Fruit fly (Drosophila melanogaster) Kc167 (cell line): Measurements from ENCODE around the gene Ldaf1.

Source experiments
- Myc ChIP-seq: fragments of >200 bp; optimal IDR thresholded peaks from 2 replicates; lab custom pipeline; 2017; ENCODE audit warnings: missing external identifiers
- Sin3A ChIP-seq: fragments of >200 bp; optimal IDR thresholded peaks from 2 replicates; lab custom pipeline; 2018; ENCODE audit warnings: missing external identifiers
- h ChIP-seq: fragments of >200 bp; optimal IDR thresholded peaks from 3 replicates; lab custom pipeline; 2018; ENCODE audit warnings: missing external identifiers
- insv ChIP-seq: fragments of >200 bp; optimal IDR thresholded peaks from 3 replicates; lab custom pipeline; 2018; ENCODE audit warnings: missing external identifiers
- psq ChIP-seq: fragments of >200 bp; optimal IDR thresholded peaks from 2 replicates; lab custom pipeline; 2017; ENCODE audit warnings: missing external identifiers
- ttk ChIP-seq: sonication (Bioruptor generic); optimal IDR thresholded peaks from 2 replicates; lab custom pipeline; 2017; ENCODE audit warnings: missing external identifiers

Ldaf1 gene

dm6 chrX:1901605-1902136 lies at the start of gene Ldaf1:
Ldaf1 (minus strand) TSS chrX:1901911.
- no peak for TF ChIP-seq psq
- TF ChIP-seq ttk (lab: Kevin White, UChicago), result no peak
- no peak for TF ChIP-seq Myc

DNA sequence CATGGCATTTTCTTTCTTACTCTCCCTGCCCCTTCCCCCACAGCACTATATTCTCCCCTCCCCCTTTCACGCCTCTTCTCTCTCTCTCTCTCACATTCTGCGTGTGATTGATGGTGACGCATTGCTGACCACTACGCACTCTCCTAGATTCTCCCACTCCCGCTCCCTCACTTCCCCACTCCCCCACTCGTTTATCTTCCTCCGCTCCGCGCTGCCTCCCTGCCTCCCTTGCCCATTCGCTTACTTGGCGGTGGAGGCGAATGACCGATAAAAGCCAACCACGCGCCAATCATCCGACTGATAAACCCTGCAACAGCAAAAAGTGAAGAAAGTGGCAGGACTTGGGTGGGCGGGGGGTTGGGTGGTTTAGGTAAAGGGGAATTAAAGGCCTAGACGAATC lies 48.6 kb upstream of the Ldaf1 start:
- TF ChIP-seq ttk (lab: Kevin White, UChicago) (no peak), Sin3A (lab: Kevin White, UChicago) (no peak), psq (no peak), insv (lab: Kevin White, UChicago) (no peak), Myc (no peak), h (no peak)

- TF ChIP-seq ttk (lab: Kevin White, UChicago) (no peak), Myc (no peak), psq (no peak), insv (lab: Kevin White, UChicago) (no peak)
These were observed 47.9 kb upstream of the Ldaf1 start for dm6 chrX:1949598-1949997.

- TF ChIP-seq psq, result no peak
- TF ChIP-seq h, result no peak
- TF ChIP-seq Sin3A (lab: Kevin White, UChicago), result no peak
- TF ChIP-seq Myc, result no peak
These were observed 46.9 kb upstream of the Ldaf1 start for dm6 chrX:1948508-1949065.

DNA sequence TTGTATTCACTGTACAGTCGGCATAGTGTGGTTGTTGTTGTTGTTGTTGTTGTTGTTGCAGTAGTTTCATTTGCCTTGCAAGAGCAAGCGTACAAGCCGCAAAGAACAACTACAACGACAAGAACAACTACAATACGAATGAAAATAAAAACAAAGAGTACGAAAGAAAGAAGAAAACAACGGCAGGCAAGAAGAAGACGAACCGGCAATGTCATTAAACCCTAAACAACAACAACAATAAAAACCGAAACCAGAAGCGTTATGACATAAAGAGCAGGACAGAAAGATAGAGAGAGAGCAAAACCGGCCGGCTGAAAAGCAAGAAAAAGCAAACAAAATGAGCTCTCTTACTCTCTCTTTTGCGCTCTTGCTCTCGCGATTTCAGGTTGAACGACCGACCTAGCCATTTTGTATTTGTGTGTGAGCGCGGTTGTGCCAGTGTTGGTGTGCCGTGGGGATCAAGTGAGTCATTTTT lies 46.2 kb upstream of the Ldaf1 start:
- TF ChIP-seq psq (no peak), Sin3A (lab: Kevin White, UChicago) (no peak), Myc (no peak), ttk (lab: Kevin White, UChicago) (no peak), h (no peak), insv (lab: Kevin White, UChicago) (no peak)

DNA sequence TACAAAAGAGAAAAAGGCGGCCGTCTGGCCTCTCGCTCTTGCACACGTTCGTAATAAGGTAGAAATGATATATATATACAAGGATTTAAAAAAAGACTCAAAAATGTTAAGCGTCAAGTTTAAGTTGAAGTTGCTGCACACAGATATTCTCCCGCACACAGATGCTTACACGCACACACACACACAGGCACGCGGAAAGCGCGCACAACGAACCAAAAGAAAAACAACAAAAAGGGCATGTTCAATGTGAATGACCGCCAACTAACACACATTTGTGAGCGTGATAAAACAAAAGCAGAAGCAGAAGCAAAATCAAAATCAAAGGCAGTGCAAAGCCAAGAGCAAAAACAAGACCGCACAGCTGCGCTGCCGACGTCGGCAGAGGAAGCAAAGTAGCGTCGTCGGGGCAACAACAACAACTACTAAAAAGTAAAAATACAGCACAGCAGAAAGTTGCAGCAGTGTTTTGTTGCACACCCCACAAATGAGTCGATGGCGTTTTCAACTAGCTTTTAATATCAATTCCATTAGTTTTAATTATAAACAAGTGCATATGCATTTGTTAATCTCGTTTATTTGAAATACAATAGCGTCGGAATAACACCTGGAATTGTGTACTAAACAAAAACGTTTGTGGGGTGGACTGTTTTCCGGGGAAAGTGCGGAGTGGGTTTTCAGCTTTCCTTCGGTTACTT lies 45.6 kb upstream of the Ldaf1 start:
- TF ChIP-seq insv (lab: Kevin White, UChicago), result no peak
- TF ChIP-seq Myc, result no peak
- no peak for TF ChIP-seq ttk (lab: Kevin White, UChicago)
- TF ChIP-seq Sin3A (lab: Kevin White, UChicago), result no peak
- TF ChIP-seq psq, result no peak
- no peak for TF ChIP-seq h

DNA sequence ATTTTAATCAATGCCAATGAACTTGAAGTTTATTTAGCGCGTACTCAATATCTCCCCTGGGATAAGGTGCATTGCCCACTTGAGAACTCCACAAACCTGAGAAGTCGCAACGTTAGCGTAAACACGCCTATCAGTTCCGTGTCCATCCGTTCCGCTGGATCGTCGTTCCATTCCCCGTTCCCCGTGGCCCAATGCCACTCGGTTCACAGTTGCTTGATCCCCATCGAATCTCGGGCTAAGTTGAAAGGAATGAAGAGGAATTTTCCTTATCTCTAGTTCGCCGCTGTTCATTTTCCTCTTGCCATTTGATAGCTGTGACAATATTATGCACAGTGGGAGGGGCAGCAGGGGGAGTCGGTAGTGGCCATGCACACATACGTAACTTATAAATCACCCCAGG lies 43.5 kb upstream of the Ldaf1 start:
- TF ChIP-seq insv (lab: Kevin White, UChicago), result no peak
- TF ChIP-seq ttk (lab: Kevin White, UChicago), result no peak
- TF ChIP-seq h, result no peak
- TF ChIP-seq Sin3A (lab: Kevin White, UChicago), result no peak
- no peak for TF ChIP-seq Myc
- no peak for TF ChIP-seq psq

DNA sequence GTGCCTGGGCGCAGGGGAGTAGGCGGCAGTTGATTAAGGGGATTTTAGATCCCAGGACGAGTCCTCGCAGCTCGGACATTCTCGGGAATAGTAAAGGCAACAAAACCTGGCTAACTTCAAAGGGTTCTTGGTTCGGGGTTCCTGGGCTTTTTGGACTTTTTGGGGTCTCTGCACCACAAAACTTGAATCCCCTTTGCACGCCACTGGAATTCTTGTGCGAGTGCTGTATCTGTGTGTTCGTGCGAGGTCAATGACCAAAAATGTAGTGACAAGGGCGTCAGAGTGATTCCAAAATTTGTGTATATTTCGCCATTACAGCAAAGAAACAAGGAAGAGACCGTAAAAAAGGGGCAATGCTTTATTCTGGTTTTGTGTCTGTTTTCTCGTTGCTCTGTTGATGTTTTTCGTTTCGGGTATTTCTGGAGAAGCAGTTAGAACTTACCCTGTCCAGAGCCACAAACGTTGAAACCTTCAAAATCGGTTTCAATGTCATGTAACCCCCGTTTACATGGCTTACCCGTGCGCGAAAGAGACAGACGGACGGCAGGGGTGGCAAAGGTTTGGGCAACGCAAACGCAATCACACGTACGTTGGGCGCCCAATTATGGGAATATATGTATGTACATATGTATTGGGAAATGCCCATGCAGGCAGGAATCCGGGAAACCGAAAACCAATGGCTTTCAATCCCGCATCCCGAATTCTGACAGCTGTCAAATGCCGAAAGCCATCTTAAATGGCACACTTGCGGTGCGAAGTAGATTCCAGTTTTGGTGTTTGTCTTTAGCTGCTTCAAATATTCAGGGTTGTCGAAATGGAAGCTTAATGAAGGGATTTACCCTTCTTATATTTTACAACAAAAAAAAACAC lies 42.8 kb upstream of the Ldaf1 start:
- TF ChIP-seq Sin3A (lab: Kevin White, UChicago), result no peak
- TF ChIP-seq Myc, result no peak
- no peak for TF ChIP-seq ttk (lab: Kevin White, UChicago)
- no peak for TF ChIP-seq h
- no peak for TF ChIP-seq psq
- TF ChIP-seq insv (lab: Kevin White, UChicago), result no peak

DNA sequence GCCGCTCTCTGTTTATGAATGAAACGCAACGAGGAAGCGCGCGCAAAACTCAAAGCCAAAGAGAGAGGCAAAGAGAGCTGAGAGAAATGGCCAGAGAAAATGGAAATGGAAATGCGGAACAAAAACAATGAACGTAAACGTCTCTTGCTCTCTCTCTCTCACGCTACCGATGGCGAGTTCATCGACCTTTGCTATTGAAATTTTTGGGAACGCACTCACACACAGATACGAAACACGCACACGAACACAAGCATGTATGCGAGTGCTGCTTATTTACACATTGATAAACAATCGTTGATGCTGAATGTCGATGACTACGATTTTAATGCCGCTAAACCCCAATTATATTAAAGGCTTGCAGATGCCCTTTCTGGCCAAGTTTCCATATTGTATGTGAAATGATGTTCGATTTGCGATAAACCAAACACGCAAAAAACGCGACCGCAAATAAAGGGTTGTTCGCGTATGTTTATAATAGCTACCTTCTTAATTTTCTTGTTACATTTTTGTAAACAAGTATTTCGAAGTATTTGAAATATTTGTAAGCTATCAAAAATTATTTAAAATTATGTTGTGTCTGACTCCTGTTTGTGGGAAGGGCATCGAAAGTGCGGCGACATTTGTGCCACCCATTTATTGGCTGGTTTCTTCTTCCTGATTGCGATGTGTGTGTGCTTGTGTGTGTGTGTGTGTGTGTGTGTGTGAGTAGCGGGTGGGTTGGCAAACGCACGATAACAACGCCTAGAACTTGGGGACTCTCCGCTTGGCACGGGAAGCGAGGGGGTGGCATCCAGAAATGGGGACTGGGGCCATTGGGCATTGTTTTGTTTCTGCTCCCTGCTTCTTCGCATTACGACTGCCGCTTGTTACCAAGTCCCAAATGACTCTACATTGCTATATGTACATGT lies 41.9 kb upstream of the Ldaf1 start:
- TF ChIP-seq ttk (lab: Kevin White, UChicago), result no peak
- TF ChIP-seq h, result no peak
- no peak for TF ChIP-seq psq
- no peak for TF ChIP-seq Myc
- TF ChIP-seq insv (lab: Kevin White, UChicago), result no peak
- TF ChIP-seq Sin3A (lab: Kevin White, UChicago), result no peak

- TF ChIP-seq Sin3A (lab: Kevin White, UChicago) (no peak), h (no peak), Myc (no peak), ttk (lab: Kevin White, UChicago) (no peak), insv (lab: Kevin White, UChicago) (no peak), psq (no peak)
These were observed 40.0 kb upstream of the Ldaf1 start, which contains the start of gene Hr4 for dm6 chrX:1941669-1942092. Hr4 (plus strand) TSS chrX:1941940.

dm6 chrX:1940020-1940419 lies 38.3 kb upstream of the Ldaf1 start, which contains the start of the genes CG3857 and CG3587:
CG3857 (minus strand) TSS chrX:1940040.
CG3587 (plus strand) TSS chrX:1940307.
- no peak for TF ChIP-seq ttk (lab: Kevin White, UChicago)
- TF ChIP-seq Myc, result no peak
